Worm (Caenorhabditis elegans): ENCODE results near the gene F26F2.7.

The F26F2.7 gene

DNA sequence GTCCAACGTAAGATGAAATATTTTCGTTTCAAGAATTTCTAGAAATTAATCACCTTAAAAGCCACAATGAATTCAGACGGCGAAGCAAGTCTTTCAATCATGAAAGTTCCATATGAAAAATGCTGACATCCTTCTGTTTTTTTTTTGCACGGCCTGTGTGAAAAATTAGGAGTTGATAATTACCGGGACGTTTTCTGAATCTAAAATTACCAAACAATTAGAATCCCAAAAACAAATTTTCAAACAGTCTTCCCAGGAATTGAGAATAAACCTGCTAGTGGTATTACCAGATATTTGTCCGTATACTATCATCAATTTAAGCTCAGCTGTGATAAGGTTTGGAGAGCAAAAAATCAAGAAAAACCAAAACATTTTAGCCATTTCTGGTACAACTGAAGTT, 57.6 kb downstream of the F26F2.7 start, which contains the start of gene Y44A6B.3:
Gene Y44A6B.3 (minus strand): TSS at position 101 of the 400 bp plus-strand sequence.
- no peak for TF ChIP-seq pbrm-1 (GFP tag; IDR thresholded peaks at IDR 0.05)
- TF ChIP-seq ztf-25 (GFP tag; IDR thresholded peaks at IDR 0.05), result no peak
- no peak for TF ChIP-seq ztf-22 (GFP tag; optimal IDR thresholded peaks at IDR 0.05)
- no peak for TF ChIP-seq atf-7 (tag; optimal IDR thresholded peaks at IDR 0.05)
- no peak for TF ChIP-seq attf-6 (GFP tag; IDR thresholded peaks at IDR 0.05)
- no peak for TF ChIP-seq F57C9.4 (tag; optimal IDR thresholded peaks at IDR 0.05)
- no peak for TF ChIP-seq Y67H2A.10 (GFP tag; conservative IDR thresholded peaks at IDR 0.05)
- no peak for TF ChIP-seq attf-3 (GFP tag; conservative IDR thresholded peaks at IDR 0.05)
- no peak for TF ChIP-seq lsl-1 (GFP tag; optimal IDR thresholded peaks at IDR 0.05)
- TF ChIP-seq die-1 (tag; optimal IDR thresholded peaks at IDR 0.05), result no peak
- no peak for TF ChIP-seq F49E8.2 (tag; optimal IDR thresholded peaks at IDR 0.05; ENCODE audit: insufficient read depth)
- no peak for TF ChIP-seq ets-4 (GFP tag; optimal IDR thresholded peaks at IDR 0.05)
- TF ChIP-seq unc-130 (GFP tag; optimal IDR thresholded peaks at IDR 0.05), result no peak
- TF ChIP-seq B0035.1 (tag; optimal IDR thresholded peaks at IDR 0.05), result no peak

- TF ChIP-seq ceh-27 (GFP tag; optimal IDR thresholded peaks at IDR 0.05), result no peak
- no peak for TF ChIP-seq madf-10 (tag; optimal IDR thresholded peaks at IDR 0.05)
- no peak for TF ChIP-seq F37B4.10 (GFP tag; IDR thresholded peaks at IDR 0.05)
- TF ChIP-seq madf-8 (GFP tag; conservative IDR thresholded peaks at IDR 0.05), result no peak
- no peak for TF ChIP-seq snpc-1.1 (tag; optimal IDR thresholded peaks at IDR 0.05; ENCODE audit: insufficient read depth)
- TF ChIP-seq Y79H2A.3 (GFP tag; conservative IDR thresholded peaks at IDR 0.05), result no peak
- TF ChIP-seq Y53G8AR.9 (GFP tag; conservative IDR thresholded peaks at IDR 0.05), result no peak
- TF ChIP-seq cebp-1 (GFP tag; IDR thresholded peaks at IDR 0.05), result no peak
- TF ChIP-seq cebp-1 (tag; optimal IDR thresholded peaks at IDR 0.05), result no peak
- TF ChIP-seq let-526 (GFP tag; IDR thresholded peaks at IDR 0.05), result no peak
- TF ChIP-seq egrh-3 (GFP tag; IDR thresholded peaks at IDR 0.05), result no peak
- no peak for TF ChIP-seq F52B5.7 (tag; optimal IDR thresholded peaks at IDR 0.05)
- no peak for TF ChIP-seq cebp-2 (GFP tag; IDR thresholded peaks at IDR 0.05)
- TF ChIP-seq lin-40 (tag; optimal IDR thresholded peaks at IDR 0.05), result no peak
- TF ChIP-seq attf-6 (GFP tag; IDR thresholded peaks at IDR 0.05), result no peak
- no peak for TF ChIP-seq lin-26 (GFP tag; IDR thresholded peaks at IDR 0.05)
- no peak for TF ChIP-seq F22D6.2 (tag; optimal IDR thresholded peaks at IDR 0.05)
Observed at ce11 chrV:20639294-20639693, 58.5 kb downstream of the F26F2.7 start, which contains the start of gene srxa-14. Gene srxa-14, plus strand, starts transcription at chrV:20639594.

Data from whole organism, young adult.